Worm (Caenorhabditis elegans) whole organism, L2 larva: Measurements from ENCODE around the gene F29B9.12.

Experiments used
- C34F6.9 ChIP-seq: fragments of 150-350 bp; optimal IDR thresholded peaks from 2 replicates; lab custom pipeline; 2014; ENCODE audit warnings: missing biosample characterization, missing genetic modification characterization
- egl-27 ChIP-seq: sonication (generic microtip); optimal IDR thresholded peaks from 3 replicates; lab custom pipeline; 2017; ENCODE audit warnings: missing biosample characterization, missing genetic modification reagents, missing genetic modification characterization
- lsy-2 ChIP-seq, 2 experiments: fragments of 150-350 bp in 1 of 2; sonication (generic microtip) in 1 of 2; optimal IDR thresholded peaks; 2 replicates each; lab custom pipeline; 2014 to 2017; ENCODE audit warnings: missing biosample characterization in 2 of 2, missing genetic modification characterization in 2 of 2
- nhr-12 ChIP-seq: fragments of 150-350 bp; optimal IDR thresholded peaks from 2 replicates; lab custom pipeline; 2014; ENCODE audit warnings: missing biosample characterization, missing genetic modification characterization
- nhr-23 ChIP-seq: fragments of 150-350 bp; optimal IDR thresholded peaks from 2 replicates; lab custom pipeline; 2014; ENCODE audit warnings: missing biosample characterization, missing genetic modification reagents, missing genetic modification characterization
- nhr-77 ChIP-seq: fragments of 150-350 bp; optimal IDR thresholded peaks from 2 replicates; lab custom pipeline; 2014; ENCODE audit warnings: missing biosample characterization, missing genetic modification characterization
- unc-62 ChIP-seq: fragments of 150-350 bp; optimal IDR thresholded peaks from 2 replicates; lab custom pipeline; 2014; ENCODE audit warnings: missing biosample characterization, missing genetic modification reagents, missing genetic modification characterization
- ztf-11 ChIP-seq: sonication (generic microtip); optimal IDR thresholded peaks from 2 replicates; lab custom pipeline; 2017; ENCODE audit warnings: missing biosample characterization, missing genetic modification characterization

ce11 chrIV:4645243-4645642, 24.1 kb upstream of the F29B9.12 start:
- TF ChIP-seq egl-27 (tag; lab: Kevin White, UChicago): no peak
- no peak for TF ChIP-seq C34F6.9 (tag; lab: Kevin White, UChicago)
- TF ChIP-seq nhr-77 (tag; lab: Kevin White, UChicago): no peak
- TF ChIP-seq ztf-11 (tag; lab: Kevin White, UChicago): no peak
- TF ChIP-seq nhr-12 (tag; lab: Kevin White, UChicago): no peak
- no peak for TF ChIP-seq lsy-2 (tag; optimal IDR thresholded peaks at IDR 0.05; lab: Kevin White, UChicago)
- TF ChIP-seq unc-62 (GFP tag; lab: Kevin White, UChicago): no peak
- no peak for TF ChIP-seq nhr-23
